Fruit fly (Drosophila melanogaster) whole organism, pupa: Measurements from ENCODE around the gene CG45603.

ENCODE experiments used
- CG10348 ChIP-seq: fragments of 200-800 bp; sonication (Bioruptor generic); IDR thresholded peaks from 2 replicates; pipeline ENCODE4 v1.3.6; 2022; ENCODE audit warnings: missing biosample characterization, missing genetic modification characterization
- CG12605 ChIP-seq: fragments of 200-800 bp; sonication (Bioruptor generic); IDR thresholded peaks from 2 replicates; pipeline ENCODE4 v1.3.6; 2022; ENCODE audit warnings: missing biosample characterization, missing genetic modification characterization
- CG13204 ChIP-seq: fragments of 200-800 bp; sonication (Bioruptor generic); optimal IDR thresholded peaks from 2 replicates; lab custom pipeline; 2018; ENCODE audit warnings: missing biosample characterization, mild to moderate bottlenecking, missing genetic modification characterization, moderate library complexity
- CG14655 ChIP-seq: fragments of 200-800 bp; sonication (Bioruptor generic); optimal IDR thresholded peaks from 3 replicates; lab custom pipeline; 2017; ENCODE audit warnings: mild to moderate bottlenecking, missing biosample characterization, missing genetic modification reagents, missing genetic modification characterization
- CG15710 ChIP-seq: fragments of 200-800 bp; sonication (Bioruptor generic); optimal IDR thresholded peaks from 2 replicates; lab custom pipeline; 2018; ENCODE audit warnings: missing biosample characterization, mild to moderate bottlenecking, missing genetic modification characterization, moderate library complexity
- CG17806 ChIP-seq: fragments of 200-800 bp; sonication (Bioruptor generic); optimal IDR thresholded peaks from 2 replicates; lab custom pipeline; 2018; ENCODE audit warnings: missing biosample characterization, mild to moderate bottlenecking, missing genetic modification characterization, moderate library complexity
- CG32121 ChIP-seq: fragments of 200-800 bp; sonication (Bioruptor generic); IDR thresholded peaks from 2 replicates; pipeline ENCODE4 v1.3.6; 2022; ENCODE audit warnings: missing biosample characterization, missing genetic modification characterization
- CG34367 ChIP-seq: fragments of 200-800 bp; sonication (Bioruptor generic); optimal IDR thresholded peaks from 2 replicates; lab custom pipeline; 2018; ENCODE audit warnings: missing biosample characterization, mild to moderate bottlenecking, missing genetic modification characterization
- CG4496 ChIP-seq: fragments of 200-800 bp; sonication (Bioruptor generic); IDR thresholded peaks from 3 replicates; pipeline ENCODE4 v1.3.6; 2022; ENCODE audit warnings: missing biosample characterization, missing genetic modification characterization
- CG8159 ChIP-seq: fragments of 200-800 bp; sonication (Bioruptor generic); optimal IDR thresholded peaks from 3 replicates; lab custom pipeline; 2018; ENCODE audit warnings: missing biosample characterization, mild to moderate bottlenecking, missing genetic modification characterization, moderate library complexity
- CG8301 ChIP-seq: fragments of 200-800 bp; sonication (Bioruptor generic); optimal IDR thresholded peaks from 2 replicates; lab custom pipeline; 2018; ENCODE audit warnings: missing biosample characterization, mild to moderate bottlenecking, missing genetic modification characterization
- CG9948 ChIP-seq: fragments of 200-800 bp; sonication (Bioruptor generic); optimal IDR thresholded peaks from 2 replicates; lab custom pipeline; 2018; ENCODE audit warnings: missing biosample characterization, mild to moderate bottlenecking, missing genetic modification characterization, moderate library complexity
- D1 ChIP-seq: fragments of 200-800 bp; sonication (Bioruptor generic); optimal IDR thresholded peaks from 2 replicates; lab custom pipeline; 2018; ENCODE audit warnings: missing biosample characterization, mild to moderate bottlenecking, missing genetic modification characterization, moderate library complexity
- EcR ChIP-seq: fragments of 200-800 bp; sonication (Bioruptor generic); optimal IDR thresholded peaks from 3 replicates; lab custom pipeline; 2019; ENCODE audit warnings: missing biosample characterization, missing genetic modification characterization, mild to moderate bottlenecking, moderate library complexity, missing genetic modification reagents
- Ets98B ChIP-seq: fragments of 200-800 bp; sonication (Bioruptor generic); IDR thresholded peaks from 2 replicates; pipeline ENCODE4 v1.3.6; 2022; ENCODE audit warnings: missing biosample characterization, missing genetic modification characterization
- Pif1A ChIP-seq: fragments of 200-800 bp; sonication (Bioruptor generic); optimal IDR thresholded peaks from 3 replicates; lab custom pipeline; 2016; ENCODE audit warnings: missing biosample characterization, missing genetic modification characterization
- Pif1B ChIP-seq: fragments of 200-800 bp; sonication (Bioruptor generic); optimal IDR thresholded peaks from 3 replicates; lab custom pipeline; 2016; ENCODE audit warnings: missing biosample characterization, missing genetic modification characterization
- Snoo ChIP-seq: fragments of 200-800 bp; sonication (Bioruptor generic); optimal IDR thresholded peaks from 3 replicates; lab custom pipeline; 2017; ENCODE audit warnings: missing biosample characterization, mild to moderate bottlenecking, missing genetic modification characterization, inconsistent platforms
- fd96Ca ChIP-seq: fragments of 200-800 bp; sonication (Bioruptor generic); IDR thresholded peaks from 3 replicates; pipeline ENCODE4 v1.3.6; 2022; ENCODE audit warnings: missing biosample characterization, missing genetic modification characterization
- gl ChIP-seq: fragments of 200-800 bp; sonication (Bioruptor generic); optimal IDR thresholded peaks from 2 replicates; lab custom pipeline; 2018; ENCODE audit warnings: missing biosample characterization, mild to moderate bottlenecking, missing genetic modification characterization
- rn ChIP-seq: fragments of 200-800 bp; sonication (Bioruptor generic); IDR thresholded peaks from 2 replicates; pipeline ENCODE4 v1.3.6; 2022; ENCODE audit warnings: missing biosample characterization, missing genetic modification characterization

The CG45603 gene

DNA sequence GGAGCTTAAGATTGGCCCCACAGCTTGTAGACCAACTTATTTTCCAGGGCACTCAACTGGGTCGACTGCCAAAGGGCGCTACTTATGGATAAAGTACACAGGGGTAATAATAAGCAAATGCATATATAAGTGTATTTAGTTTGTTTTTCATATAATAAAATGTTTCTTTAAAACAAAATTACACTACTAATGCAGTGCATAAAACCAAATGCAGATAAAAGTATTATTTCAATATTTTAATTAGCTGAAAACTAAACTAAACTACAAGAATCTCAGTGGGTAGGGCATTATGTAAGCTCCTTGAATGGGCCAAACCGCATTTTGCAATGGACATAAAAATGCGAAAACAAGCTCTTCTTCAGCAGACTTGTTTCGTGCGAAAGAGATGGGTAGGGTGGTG, 34.9 kb upstream of the CG45603 start:
- no peak for TF ChIP-seq fd96Ca
- TF ChIP-seq CG15710 (tag; lab: Kevin White, UChicago) = no peak
- TF ChIP-seq gl (tag; lab: Kevin White, UChicago) = no peak
- no peak for TF ChIP-seq D1
- no peak for TF ChIP-seq CG13204 (GFP tag; lab: Kevin White, UChicago)
- TF ChIP-seq CG9948 = peak; percentile 37
- TF ChIP-seq CG8301 (tag; lab: Kevin White, UChicago) = no peak
- TF ChIP-seq CG32121 (GFP tag; lab: Robert Waterston, UW) = no peak
- TF ChIP-seq EcR (GFP tag; lab: Kevin White, UChicago) = no peak
- no peak for TF ChIP-seq CG12605
- TF ChIP-seq CG8159 (tag; lab: Kevin White, UChicago) = peak; percentile 2
- peak; percentile 33 for TF ChIP-seq CG14655 (GFP tag; lab: Kevin White, UChicago)
- TF ChIP-seq CG10348 (GFP tag; lab: Robert Waterston, UW) = no peak
- peak; percentile 2 for TF ChIP-seq Pif1A
- TF ChIP-seq CG17806 (tag; lab: Kevin White, UChicago) = no peak
- peak; percentile 28 for TF ChIP-seq Snoo (tag; lab: Kevin White, UChicago)
- TF ChIP-seq Pif1B (GFP tag; lab: Kevin White, UChicago) = no peak
- TF ChIP-seq CG4496 (GFP tag; lab: Robert Waterston, UW) = no peak

DNA sequence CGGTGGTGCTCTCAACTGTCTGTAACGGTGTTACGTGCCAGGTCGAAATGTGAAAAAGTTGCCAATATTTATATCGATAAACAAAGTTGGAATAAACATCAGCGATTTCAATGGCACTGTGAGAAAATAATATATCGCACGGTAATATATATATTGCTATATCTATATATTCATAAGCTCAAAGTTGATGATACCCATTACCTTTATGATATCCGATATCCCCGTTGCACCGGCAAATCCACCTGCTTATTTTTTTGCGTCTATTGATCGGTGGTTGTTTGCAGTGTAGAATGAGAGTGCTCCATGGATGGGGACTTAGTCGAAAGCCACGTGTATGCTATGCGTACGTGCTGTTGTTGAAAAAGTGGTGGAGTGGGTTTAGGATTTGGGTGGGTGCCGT, 33.4 kb upstream of the CG45603 start:
- TF ChIP-seq Snoo (tag; lab: Kevin White, UChicago) = no peak
- no peak for TF ChIP-seq CG10348 (GFP tag; lab: Robert Waterston, UW)
- peak; percentile 52; the same call in 1 of the 3 replicates for TF ChIP-seq fd96Ca
- no peak for TF ChIP-seq CG32121 (GFP tag; lab: Robert Waterston, UW)
- TF ChIP-seq CG15710 (tag; lab: Kevin White, UChicago) = peak; percentile 11
- peak; percentile 48 for TF ChIP-seq CG17806 (tag; lab: Kevin White, UChicago)
- no peak for TF ChIP-seq CG12605
- peak; percentile 52 for TF ChIP-seq CG9948
- no peak for TF ChIP-seq D1
- peak; percentile 39; the same call in 1 of the 3 replicates for TF ChIP-seq CG4496 (GFP tag; lab: Robert Waterston, UW)
- TF ChIP-seq CG8301 (tag; lab: Kevin White, UChicago) = peak; percentile 48
- TF ChIP-seq Ets98B (GFP tag; lab: Robert Waterston, UW) = peak; percentile 34; the same call in 1 of the 2 replicates
- no peak for TF ChIP-seq EcR (GFP tag; lab: Kevin White, UChicago)
- peak; percentile 67 for TF ChIP-seq CG14655 (GFP tag; lab: Kevin White, UChicago)
- TF ChIP-seq Pif1A = peak; percentile 27
- peak; percentile 34 for TF ChIP-seq CG8159 (tag; lab: Kevin White, UChicago)
- TF ChIP-seq CG13204 (GFP tag; lab: Kevin White, UChicago) = no peak
- TF ChIP-seq gl (tag; lab: Kevin White, UChicago) = no peak
- peak; percentile 2 for TF ChIP-seq Pif1B (GFP tag; lab: Kevin White, UChicago)
- peak; percentile 16 for TF ChIP-seq CG34367 (tag; lab: Kevin White, UChicago)
- no peak for TF ChIP-seq rn (GFP tag; lab: Robert Waterston, UW)

DNA sequence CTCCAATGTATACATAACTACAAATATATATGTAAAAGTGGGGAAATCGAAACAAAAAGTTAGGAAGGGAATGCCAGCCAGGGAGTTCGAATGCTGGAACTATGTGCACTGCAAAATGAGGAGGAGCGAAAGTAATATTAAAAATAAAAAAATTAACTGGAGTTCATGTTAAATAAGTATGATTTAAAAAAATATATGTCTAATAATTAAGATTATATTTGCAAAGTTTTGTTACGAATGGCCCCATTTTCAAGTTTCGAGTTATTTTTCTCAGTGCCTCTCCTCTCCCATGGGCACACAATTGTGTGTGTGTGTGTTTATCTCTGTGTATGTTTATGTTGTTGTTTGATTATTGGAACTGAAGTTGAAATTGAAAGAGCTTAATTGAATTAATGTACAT, 32.1 kb upstream of the CG45603 start:
- TF ChIP-seq CG8159 (tag; lab: Kevin White, UChicago) = peak; percentile 35
- peak; percentile 28 for TF ChIP-seq CG17806 (tag; lab: Kevin White, UChicago)
- peak; percentile 39 for TF ChIP-seq CG9948
- TF ChIP-seq CG8301 (tag; lab: Kevin White, UChicago) = peak; percentile 11
- TF ChIP-seq CG15710 (tag; lab: Kevin White, UChicago) = no peak
- TF ChIP-seq CG4496 (GFP tag; lab: Robert Waterston, UW) = 0 out of 3 replicates have a peak, but pooled peaks have one; percentile 34
- no peak for TF ChIP-seq CG12605
- no peak for TF ChIP-seq Snoo (tag; lab: Kevin White, UChicago)
- 0 out of 3 replicates have a peak, but pooled peaks have one; percentile 14 for TF ChIP-seq fd96Ca
- peak; percentile 51 for TF ChIP-seq CG14655 (GFP tag; lab: Kevin White, UChicago)
- no peak for TF ChIP-seq rn (GFP tag; lab: Robert Waterston, UW)
- TF ChIP-seq Pif1B (GFP tag; lab: Kevin White, UChicago) = no peak
- no peak for TF ChIP-seq CG34367 (tag; lab: Kevin White, UChicago)
- TF ChIP-seq D1 = no peak
- no peak for TF ChIP-seq Ets98B (GFP tag; lab: Robert Waterston, UW)
- TF ChIP-seq CG10348 (GFP tag; lab: Robert Waterston, UW) = no peak
- no peak for TF ChIP-seq EcR (GFP tag; lab: Kevin White, UChicago)
- no peak for TF ChIP-seq CG13204 (GFP tag; lab: Kevin White, UChicago)

dm6 chrX:12245622-12246021, 28.8 kb upstream of the CG45603 start:
- TF ChIP-seq fd96Ca (no peak), CG10348 (GFP tag; lab: Robert Waterston, UW) (no peak), rn (GFP tag; lab: Robert Waterston, UW) (no peak), Pif1B (GFP tag; lab: Kevin White, UChicago) (no peak), CG8301 (tag; lab: Kevin White, UChicago) (no peak), CG13204 (GFP tag; lab: Kevin White, UChicago) (no peak), Snoo (tag; lab: Kevin White, UChicago) (no peak), CG17806 (tag; lab: Kevin White, UChicago) (peak; percentile 1), CG8159 (tag; lab: Kevin White, UChicago) (peak; percentile 16), CG14655 (GFP tag; lab: Kevin White, UChicago) (no peak), Ets98B (GFP tag; lab: Robert Waterston, UW) (no peak), CG15710 (tag; lab: Kevin White, UChicago) (no peak), CG32121 (GFP tag; lab: Robert Waterston, UW) (no peak), CG4496 (GFP tag; lab: Robert Waterston, UW) (no peak), D1 (no peak), gl (tag; lab: Kevin White, UChicago) (no peak)

DNA sequence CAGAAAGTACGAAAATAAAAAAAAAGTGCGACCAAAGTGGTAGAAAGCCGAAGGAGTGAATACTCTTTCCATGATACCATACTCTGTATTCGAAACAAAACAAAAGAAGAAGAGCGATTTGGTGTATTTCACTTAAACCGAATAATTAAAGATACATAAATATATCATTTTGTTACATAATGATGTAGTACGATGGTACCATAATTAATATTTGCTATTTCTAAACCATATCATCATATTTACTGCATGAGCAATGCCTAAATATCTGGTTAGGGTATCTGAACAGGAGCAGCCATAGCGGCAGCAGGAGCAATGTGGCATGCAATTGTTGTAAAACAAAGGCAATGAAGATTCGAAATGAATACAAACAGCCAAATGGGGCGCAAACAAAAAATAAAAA, 28.1 kb upstream of the CG45603 start:
- TF ChIP-seq Snoo (tag; lab: Kevin White, UChicago) = peak; percentile 6
- no peak for TF ChIP-seq CG32121 (GFP tag; lab: Robert Waterston, UW)
- TF ChIP-seq CG10348 (GFP tag; lab: Robert Waterston, UW) = no peak
- no peak for TF ChIP-seq CG13204 (GFP tag; lab: Kevin White, UChicago)
- peak; percentile 54 for TF ChIP-seq CG8159 (tag; lab: Kevin White, UChicago)
- no peak for TF ChIP-seq Ets98B (GFP tag; lab: Robert Waterston, UW)
- no peak for TF ChIP-seq CG14655 (GFP tag; lab: Kevin White, UChicago)
- peak; percentile 10 for TF ChIP-seq CG17806 (tag; lab: Kevin White, UChicago)
- TF ChIP-seq Pif1B (GFP tag; lab: Kevin White, UChicago) = no peak
- peak; percentile 1 for TF ChIP-seq CG15710 (tag; lab: Kevin White, UChicago)
- no peak for TF ChIP-seq gl (tag; lab: Kevin White, UChicago)
- TF ChIP-seq CG12605 = no peak
- TF ChIP-seq Pif1A = no peak
- no peak for TF ChIP-seq EcR (GFP tag; lab: Kevin White, UChicago)
- TF ChIP-seq D1 = no peak
- TF ChIP-seq fd96Ca = no peak
- no peak for TF ChIP-seq CG34367 (tag; lab: Kevin White, UChicago)
- no peak for TF ChIP-seq CG4496 (GFP tag; lab: Robert Waterston, UW)
- TF ChIP-seq CG9948 = peak; percentile 25
- no peak for TF ChIP-seq rn (GFP tag; lab: Robert Waterston, UW)
- no peak for TF ChIP-seq CG8301 (tag; lab: Kevin White, UChicago)
